Worm (Caenorhabditis elegans) whole organism, late embryonic: ENCODE measurements around the gene spig-9.

Source experiments
- C38D4.7 ChIP-seq: fragments of 200-800 bp; sonication (Bioruptor generic); optimal IDR thresholded peaks from 2 replicates; lab custom pipeline; 2018; ENCODE audit warnings: mild to moderate bottlenecking, missing genetic modification characterization, moderate library complexity, missing compliant biosample characterization
- T23F11.4 ChIP-seq: fragments of 200-800 bp; sonication (Bioruptor generic); optimal IDR thresholded peaks from 2 replicates; lab custom pipeline; 2018; ENCODE audit warnings: mild to moderate bottlenecking, missing genetic modification characterization, missing compliant biosample characterization
- Y22D7AL.16 ChIP-seq: sonication (generic microtip); optimal IDR thresholded peaks from 2 replicates; lab custom pipeline; 2016; ENCODE audit warnings: missing genetic modification characterization, missing compliant biosample characterization
- ahr-1 ChIP-seq: sonication (generic microtip); optimal IDR thresholded peaks from 2 replicates; lab custom pipeline; 2016; ENCODE audit warnings: missing genetic modification characterization, missing compliant biosample characterization
- ama-1 ChIP-seq: fragments of 150-350 bp; optimal IDR thresholded peaks from 2 replicates; lab custom pipeline; 2014
- ceh-14 ChIP-seq: sonication (generic microtip); optimal IDR thresholded peaks from 2 replicates; lab custom pipeline; 2016; ENCODE audit warnings: missing genotype, missing genetic modification characterization, missing compliant biosample characterization
- ceh-18 ChIP-seq: sonication (generic microtip); optimal IDR thresholded peaks from 2 replicates; lab custom pipeline; 2016; ENCODE audit warnings: missing genetic modification characterization, missing compliant biosample characterization
- ceh-19 ChIP-seq: fragments of 200-800 bp; sonication (Bioruptor generic); optimal IDR thresholded peaks from 2 replicates; lab custom pipeline; 2018; ENCODE audit warnings: mild to moderate bottlenecking, missing genetic modification characterization, missing compliant biosample characterization
- ceh-24 ChIP-seq: sonication (generic microtip); optimal IDR thresholded peaks from 2 replicates; lab custom pipeline; 2016; ENCODE audit warnings: mild to moderate bottlenecking, missing genetic modification characterization, missing compliant biosample characterization
- ceh-30 ChIP-seq: fragments of 150-350 bp; optimal IDR thresholded peaks from 2 replicates; lab custom pipeline; 2014; ENCODE audit warnings: missing biosample characterization, missing genetic modification characterization
- ceh-31 ChIP-seq: sonication (generic microtip); optimal IDR thresholded peaks from 2 replicates; lab custom pipeline; 2016; ENCODE audit warnings: missing genetic modification characterization, missing compliant biosample characterization
- ceh-34 ChIP-seq: sonication (generic microtip); optimal IDR thresholded peaks from 2 replicates; lab custom pipeline; 2016; ENCODE audit warnings: mild to moderate bottlenecking, missing genetic modification characterization, missing compliant biosample characterization
- ceh-45 ChIP-seq: fragments of 200-800 bp; sonication (Bioruptor generic); IDR thresholded peaks from 2 replicates; pipeline ENCODE4 v1.3.6; 2022; ENCODE audit warnings: missing genetic modification reagents, missing genetic modification characterization, missing compliant biosample characterization
- ceh-6 ChIP-seq: fragments of 200-800 bp; sonication (Bioruptor generic); optimal IDR thresholded peaks from 2 replicates; lab custom pipeline; 2018; ENCODE audit warnings: mild to moderate bottlenecking, missing genetic modification characterization, missing compliant biosample characterization
- ceh-9 ChIP-seq: sonication (generic microtip); optimal IDR thresholded peaks from 2 replicates; lab custom pipeline; 2016; ENCODE audit warnings: mild to moderate bottlenecking, missing genetic modification characterization, inconsistent platforms, missing compliant biosample characterization
- dmd-4 ChIP-seq: sonication (generic microtip); optimal IDR thresholded peaks from 2 replicates; lab custom pipeline; 2016; ENCODE audit warnings: borderline replicate concordance, missing genetic modification characterization, missing compliant biosample characterization
- dve-1 ChIP-seq: sonication (generic microtip); optimal IDR thresholded peaks from 2 replicates; lab custom pipeline; 2017; ENCODE audit warnings: antibody characterized with exemption, mild to moderate bottlenecking, missing genetic modification characterization, missing compliant biosample characterization
- elt-2 ChIP-seq: sonication (generic microtip); optimal IDR thresholded peaks from 2 replicates; lab custom pipeline; 2016; ENCODE audit warnings: missing genetic modification reagents, missing genetic modification characterization, missing compliant biosample characterization
- elt-4 ChIP-seq: sonication (generic microtip); optimal IDR thresholded peaks from 2 replicates; lab custom pipeline; 2016; ENCODE audit warnings: missing genetic modification characterization, missing compliant biosample characterization
- eyg-1 ChIP-seq: sonication (generic microtip); optimal IDR thresholded peaks from 2 replicates; lab custom pipeline; 2016; ENCODE audit warnings: missing genotype, missing genetic modification characterization, missing compliant biosample characterization
- fkh-6 ChIP-seq: sonication (generic microtip); optimal IDR thresholded peaks from 2 replicates; lab custom pipeline; 2016; ENCODE audit warnings: missing genetic modification characterization, missing compliant biosample characterization
- hlh-13 ChIP-seq: fragments of 200-800 bp; sonication (Bioruptor generic); optimal IDR thresholded peaks from 2 replicates; lab custom pipeline; 2018; ENCODE audit warnings: mild to moderate bottlenecking, missing genetic modification characterization, missing compliant biosample characterization
- hlh-6 ChIP-seq: sonication (generic microtip); optimal IDR thresholded peaks from 2 replicates; lab custom pipeline; 2016; ENCODE audit warnings: missing genotype, missing genetic modification characterization, missing compliant biosample characterization
- lin-11 ChIP-seq: fragments of 200-800 bp; sonication (Bioruptor generic); optimal IDR thresholded peaks from 2 replicates; lab custom pipeline; 2018; ENCODE audit warnings: mild to moderate bottlenecking, missing genetic modification characterization, missing compliant biosample characterization
- madf-2 ChIP-seq: sonication (generic microtip); optimal IDR thresholded peaks from 2 replicates; lab custom pipeline; 2017; ENCODE audit warnings: missing genetic modification characterization, missing compliant biosample characterization
- mec-3 ChIP-seq: sonication (generic microtip); optimal IDR thresholded peaks from 2 replicates; lab custom pipeline; 2016; ENCODE audit warnings: borderline replicate concordance, missing genetic modification characterization, missing compliant biosample characterization
- nfya-1 ChIP-seq: sonication (generic microtip); optimal IDR thresholded peaks from 2 replicates; lab custom pipeline; 2017; ENCODE audit warnings: missing genetic modification characterization, mild to moderate bottlenecking, missing compliant biosample characterization, antibody characterized with exemption, moderate library complexity
- nhr-11 ChIP-seq: fragments of 150-350 bp; optimal IDR thresholded peaks from 2 replicates; lab custom pipeline; 2014; ENCODE audit warnings: missing biosample characterization, missing genetic modification characterization
- nhr-232 ChIP-seq: sonication (generic microtip); optimal IDR thresholded peaks from 2 replicates; lab custom pipeline; 2016; ENCODE audit warnings: missing genetic modification characterization, missing compliant biosample characterization
- npax-4 ChIP-seq: sonication (generic microtip); optimal IDR thresholded peaks from 2 replicates; lab custom pipeline; 2016; ENCODE audit warnings: missing genetic modification characterization, missing compliant biosample characterization
- odd-2 ChIP-seq: sonication (generic microtip); optimal IDR thresholded peaks from 2 replicates; lab custom pipeline; 2017; ENCODE audit warnings: antibody characterized with exemption, mild to moderate bottlenecking, missing genetic modification characterization, missing compliant biosample characterization
- pag-3 ChIP-seq: sonication (generic microtip); optimal IDR thresholded peaks from 2 replicates; lab custom pipeline; 2016; ENCODE audit warnings: missing compliant biosample characterization, missing genetic modification characterization, borderline replicate concordance
- pat-9 ChIP-seq: fragments of 200-800 bp; sonication (Bioruptor generic); optimal IDR thresholded peaks from 2 replicates; lab custom pipeline; 2018; ENCODE audit warnings: mild to moderate bottlenecking, missing genetic modification characterization, moderate library complexity, missing compliant biosample characterization
- pax-1 ChIP-seq: fragments of 150-350 bp; optimal IDR thresholded peaks from 2 replicates; lab custom pipeline; 2014; ENCODE audit warnings: missing biosample characterization, missing genetic modification characterization
- pqm-1 ChIP-seq: sonication (generic microtip); optimal IDR thresholded peaks from 2 replicates; lab custom pipeline; 2016; ENCODE audit warnings: missing genetic modification characterization, missing compliant biosample characterization
- pros-1 ChIP-seq: fragments of 150-350 bp; optimal IDR thresholded peaks from 2 replicates; lab custom pipeline; 2014; ENCODE audit warnings: missing biosample characterization, missing genetic modification reagents, missing genetic modification characterization
- sdc-2 ChIP-seq: sonication (generic microtip); optimal IDR thresholded peaks from 2 replicates; lab custom pipeline; 2016; ENCODE audit warnings: missing genotype, missing genetic modification characterization, missing compliant biosample characterization
- sox-2 ChIP-seq: fragments of 200-800 bp; sonication (Bioruptor generic); IDR thresholded peaks from 2 replicates; pipeline ENCODE4 v1.3.6; 2022; ENCODE audit warnings: missing genetic modification reagents, missing genetic modification characterization, missing compliant biosample characterization
- sox-4 ChIP-seq: sonication (generic microtip); optimal IDR thresholded peaks from 2 replicates; lab custom pipeline; 2017; ENCODE audit warnings: mild to moderate bottlenecking, missing genetic modification characterization, inconsistent platforms, missing compliant biosample characterization
- syd-9 ChIP-seq: sonication (generic microtip); optimal IDR thresholded peaks from 2 replicates; lab custom pipeline; 2016; ENCODE audit warnings: mild to moderate bottlenecking, missing genetic modification characterization, moderate library complexity, missing compliant biosample characterization
- tbx-2 ChIP-seq: sonication (generic microtip); optimal IDR thresholded peaks from 2 replicates; lab custom pipeline; 2016; ENCODE audit warnings: missing genetic modification characterization, missing compliant biosample characterization
- tbx-7 ChIP-seq: sonication (generic microtip); optimal IDR thresholded peaks from 2 replicates; lab custom pipeline; 2016; ENCODE audit warnings: missing genotype, missing genetic modification characterization, missing compliant biosample characterization
- unc-3 ChIP-seq, 2 experiments: fragments of 200-800 bp in 1 of 2; sonication (Bioruptor generic) in 1 of 2; sonication (generic microtip) in 1 of 2; conservative IDR thresholded peaks in 1 of 2; optimal IDR thresholded peaks in 1 of 2; 2 replicates each; pipeline versions ENCODE4 v1.3.6 to Lab custom; 2016 to 2022; ENCODE audit warnings: missing compliant biosample characterization in 2 of 2, missing genetic modification characterization in 2 of 2, missing genetic modification reagents in 1 of 2
- unc-55 ChIP-seq: sonication (generic microtip); optimal IDR thresholded peaks from 2 replicates; lab custom pipeline; 2017; ENCODE audit warnings: missing biosample characterization, missing genetic modification reagents, missing genetic modification characterization
- zip-5 ChIP-seq: sonication (generic microtip); optimal IDR thresholded peaks from 2 replicates; lab custom pipeline; 2016; ENCODE audit warnings: missing genetic modification characterization, missing compliant biosample characterization

spig-9 gene

ce11 chrV:13620676-13621075 is 9.0 kb upstream of the spig-9 start, which contains the start of gene F53F4.15:
F53F4.15 (plus strand) TSS chrV:13620976.
- no peak for TF ChIP-seq nhr-11 (tag; lab: Kevin White, UChicago)
- TF ChIP-seq pag-3 (tag; lab: Kevin White, UChicago): no peak
- TF ChIP-seq ceh-19: no peak
- no peak for TF ChIP-seq nfya-1 (tag; lab: Kevin White, UChicago)
- no peak for TF ChIP-seq T23F11.4
- TF ChIP-seq, all 69 proteins: peak for 0

ce11 chrV:13619752-13620151 is 8.1 kb upstream of the spig-9 start, which contains the start of gene srd-11:
srd-11 (minus strand) TSS chrV:13619852.
- TF ChIP-seq ceh-18 (tag; lab: Kevin White, UChicago) (no peak), mec-3 (tag; lab: Kevin White, UChicago) (no peak), ceh-19 (no peak), ceh-31 (no peak), ceh-45 (GFP tag; lab: Robert Waterston, UW) (no peak), odd-2 (tag; lab: Kevin White, UChicago) (no peak), elt-2 (tag; lab: Kevin White, UChicago) (no peak), hlh-13 (no peak), dve-1 (no peak), ahr-1 (tag; lab: Kevin White, UChicago) (no peak), npax-4 (tag; lab: Kevin White, UChicago) (no peak), lin-11 (no peak)

ce11 chrV:13613870-13614269 is 2.2 kb upstream of the spig-9 start, which contains the start of gene F53F4.7:
F53F4.7 (minus strand) TSS chrV:13613970.
- TF ChIP-seq sdc-2: no peak
- TF ChIP-seq hlh-6 (tag; lab: Kevin White, UChicago): no peak
- no peak for TF ChIP-seq ama-1
- no peak for TF ChIP-seq sox-2 (GFP tag; lab: Robert Waterston, UW)
- no peak for TF ChIP-seq pros-1
- TF ChIP-seq sox-4 (tag; lab: Kevin White, UChicago): no peak
- TF ChIP-seq ceh-14 (tag; lab: Kevin White, UChicago): no peak
- TF ChIP-seq tbx-2 (tag; lab: Kevin White, UChicago): no peak
- no peak for TF ChIP-seq dmd-4 (tag; lab: Kevin White, UChicago)
- no peak for TF ChIP-seq ceh-6 (GFP tag; lab: Kevin White, UChicago)
- no peak for TF ChIP-seq pqm-1
- TF ChIP-seq ceh-24 (tag; lab: Kevin White, UChicago): no peak
- TF ChIP-seq ceh-30 (tag; lab: Kevin White, UChicago): no peak
- TF ChIP-seq ceh-9: no peak
- TF ChIP-seq mec-3 (tag; lab: Kevin White, UChicago): no peak

ce11 chrV:13609806-13610205 is 1.9 kb downstream of the spig-9 start:
- TF ChIP-seq fkh-6: no peak
- no peak for TF ChIP-seq odd-2 (tag; lab: Kevin White, UChicago)
- no peak for TF ChIP-seq madf-2 (tag; lab: Kevin White, UChicago)
- no peak for TF ChIP-seq eyg-1 (tag; lab: Kevin White, UChicago)
- no peak for TF ChIP-seq Y22D7AL.16
- no peak for TF ChIP-seq elt-4
- no peak for TF ChIP-seq dmd-4 (tag; lab: Kevin White, UChicago)
- TF ChIP-seq, all 69 proteins: peak for 0

- TF ChIP-seq pqm-1 (no peak), lin-11 (no peak), zip-5 (tag; lab: Kevin White, UChicago) (no peak), C38D4.7 (GFP tag; lab: Kevin White, UChicago) (no peak), unc-3 (GFP tag; conservative IDR thresholded peaks at IDR 0.05; lab: Robert Waterston, UW) (no peak), unc-3 (tag; optimal IDR thresholded peaks at IDR 0.05; lab: Kevin White, UChicago) (no peak), unc-55 (GFP tag; lab: Kevin White, UChicago) (no peak), elt-4 (no peak), sox-4 (tag; lab: Kevin White, UChicago) (no peak), pat-9 (tag; lab: Kevin White, UChicago) (no peak), fkh-6 (no peak), pax-1 (tag; lab: Kevin White, UChicago) (no peak), nhr-232 (tag; lab: Kevin White, UChicago) (no peak), ceh-18 (tag; lab: Kevin White, UChicago) (no peak), syd-9 (tag; lab: Kevin White, UChicago) (no peak), pros-1 (no peak), tbx-7 (tag; lab: Kevin White, UChicago) (no peak), ceh-34 (tag; lab: Kevin White, UChicago) (no peak), mec-3 (tag; lab: Kevin White, UChicago) (no peak)
Measured at ce11 chrV:13608486-13608885, 3.2 kb downstream of the spig-9 start.
